Fruit fly (Drosophila melanogaster) whole organism, embryonic: ENCODE data around the gene AIMP2.

ENCODE experiments used
- Bdp1 ChIP-seq: fragments of 200-800 bp; sonication (Bioruptor generic); optimal IDR thresholded peaks from 3 replicates; lab custom pipeline; 2016; ENCODE audit warnings: missing biosample characterization, missing genetic modification characterization
- BtbVII ChIP-seq: fragments of 200-800 bp; sonication (Bioruptor generic); optimal IDR thresholded peaks from 3 replicates; lab custom pipeline; 2017; ENCODE audit warnings: missing biosample characterization, mild to moderate bottlenecking, missing genetic modification characterization
- CG10147 ChIP-seq: fragments of 200-800 bp; sonication (Bioruptor generic); optimal IDR thresholded peaks from 2 replicates; lab custom pipeline; 2019; ENCODE audit warnings: missing biosample characterization, mild to moderate bottlenecking, missing genetic modification characterization, moderate library complexity
- CG10209 ChIP-seq: fragments of 200-800 bp; sonication (Bioruptor generic); optimal IDR thresholded peaks from 3 replicates; lab custom pipeline; 2017; ENCODE audit warnings: missing biosample characterization, mild to moderate bottlenecking, missing genetic modification characterization, missing genetic modification reagents
- CG10267 ChIP-seq: fragments of 200-800 bp; sonication (Bioruptor generic); optimal IDR thresholded peaks from 2 replicates; lab custom pipeline; 2018; ENCODE audit warnings: missing biosample characterization, mild to moderate bottlenecking, missing genetic modification characterization, moderate library complexity
- CG12071 ChIP-seq: fragments of 200-800 bp; sonication (Bioruptor generic); optimal IDR thresholded peaks from 3 replicates; lab custom pipeline; 2018; ENCODE audit warnings: missing biosample characterization, mild to moderate bottlenecking, missing genetic modification characterization
- CG1603 ChIP-seq: fragments of 200-800 bp; sonication (Bioruptor generic); optimal IDR thresholded peaks from 2 replicates; lab custom pipeline; 2019; ENCODE audit warnings: missing biosample characterization, mild to moderate bottlenecking, missing genetic modification characterization, moderate library complexity
- CG17385 ChIP-seq: fragments of 200-800 bp; sonication (Bioruptor generic); optimal IDR thresholded peaks from 3 replicates; lab custom pipeline; 2018; ENCODE audit warnings: missing biosample characterization, mild to moderate bottlenecking, missing genetic modification characterization
- CG2678 ChIP-seq: fragments of 200-800 bp; sonication (Bioruptor generic); optimal IDR thresholded peaks from 3 replicates; lab custom pipeline; 2019; ENCODE audit warnings: missing biosample characterization, mild to moderate bottlenecking, missing genetic modification characterization, moderate library complexity
- CG32772 ChIP-seq: fragments of 200-800 bp; sonication (Bioruptor generic); IDR thresholded peaks from 2 replicates; pipeline ENCODE4 v1.3.6; 2022; ENCODE audit warnings: missing biosample characterization, missing genetic modification characterization
- CG3281 ChIP-seq: fragments of 200-800 bp; sonication (Bioruptor generic); optimal IDR thresholded peaks from 3 replicates; lab custom pipeline; 2017; ENCODE audit warnings: missing biosample characterization, mild to moderate bottlenecking, missing genetic modification characterization
- CG34422 ChIP-seq: fragments of 200-800 bp; sonication (Bioruptor generic); IDR thresholded peaks from 3 replicates; pipeline ENCODE4 v1.3.6; 2022; ENCODE audit warnings: missing biosample characterization, missing genetic modification characterization
- CG6683 ChIP-seq: fragments of 200-800 bp; sonication (Bioruptor generic); optimal IDR thresholded peaks from 2 replicates; lab custom pipeline; 2017; ENCODE audit warnings: missing biosample characterization, mild to moderate bottlenecking, missing genetic modification characterization, missing genetic modification reagents
- CG6854 ChIP-seq: fragments of 200-800 bp; sonication (Bioruptor generic); optimal IDR thresholded peaks from 3 replicates; lab custom pipeline; 2017; ENCODE audit warnings: missing biosample characterization, mild to moderate bottlenecking, missing genetic modification characterization
- CG7357 ChIP-seq: fragments of 200-800 bp; sonication (Bioruptor generic); IDR thresholded peaks from 3 replicates; pipeline ENCODE4 v1.3.6; 2022; ENCODE audit warnings: missing biosample characterization, missing genetic modification characterization
- CG8359 ChIP-seq: fragments of 200-800 bp; sonication (Bioruptor generic); optimal IDR thresholded peaks from 2 replicates; lab custom pipeline; 2017; ENCODE audit warnings: missing biosample characterization, mild to moderate bottlenecking, missing genetic modification characterization, borderline replicate concordance
- CG9817 ChIP-seq: fragments of 200-800 bp; sonication (Bioruptor generic); optimal IDR thresholded peaks from 2 replicates; lab custom pipeline; 2018; ENCODE audit warnings: missing biosample characterization, mild to moderate bottlenecking, missing genetic modification characterization, moderate library complexity
- CTCF ChIP-seq: fragments of 200-800 bp; sonication (Bioruptor generic); optimal IDR thresholded peaks from 2 replicates; lab custom pipeline; 2017; ENCODE audit warnings: missing biosample characterization, mild to moderate bottlenecking, missing genetic modification characterization, moderate library complexity
- Dbx ChIP-seq: fragments of 200-800 bp; sonication (Bioruptor generic); IDR thresholded peaks from 3 replicates; pipeline ENCODE4 v1.3.6; 2022; ENCODE audit warnings: missing biosample characterization, missing genetic modification characterization
- HLHmδ ChIP-seq: fragments of 200-800 bp; sonication (Bioruptor generic); optimal IDR thresholded peaks from 2 replicates; lab custom pipeline; 2018; ENCODE audit warnings: missing biosample characterization, mild to moderate bottlenecking, missing genetic modification characterization, moderate library complexity
- Hey ChIP-seq: fragments of 200-800 bp; sonication (Bioruptor generic); optimal IDR thresholded peaks from 3 replicates; lab custom pipeline; 2018; ENCODE audit warnings: missing biosample characterization, mild to moderate bottlenecking, missing genetic modification characterization
- Lhr ChIP-seq: fragments of 200-800 bp; sonication (Bioruptor generic); optimal IDR thresholded peaks from 3 replicates; lab custom pipeline; 2017; ENCODE audit warnings: mild to moderate bottlenecking, missing biosample characterization, missing genetic modification reagents, missing genetic modification characterization
- Meics ChIP-seq: fragments of 200-800 bp; sonication (Bioruptor generic); optimal IDR thresholded peaks from 2 replicates; lab custom pipeline; 2017; ENCODE audit warnings: missing biosample characterization, mild to moderate bottlenecking, missing genetic modification characterization
- Nf-YA ChIP-seq: fragments of 200-800 bp; sonication (Bioruptor generic); IDR thresholded peaks from 2 replicates; pipeline ENCODE4 v1.3.6; 2022; ENCODE audit warnings: missing biosample characterization, missing genetic modification characterization
- Oaz ChIP-seq: fragments of 200-800 bp; sonication (Bioruptor generic); IDR thresholded peaks from 2 replicates; pipeline ENCODE4 v1.3.6; 2022; ENCODE audit warnings: missing biosample characterization, missing genetic modification characterization
- PHDP ChIP-seq: fragments of 200-800 bp; sonication (Bioruptor generic); optimal IDR thresholded peaks from 3 replicates; lab custom pipeline; 2018; ENCODE audit warnings: missing biosample characterization, mild to moderate bottlenecking, missing genetic modification characterization, moderate library complexity
- Ravus ChIP-seq: fragments of 200-800 bp; sonication (Bioruptor generic); IDR thresholded peaks from 2 replicates; pipeline ENCODE4 v1.3.6; 2022; ENCODE audit warnings: missing biosample characterization, missing genetic modification characterization
- Six4 ChIP-seq: fragments of 200-800 bp; sonication (Bioruptor generic); optimal IDR thresholded peaks from 2 replicates; lab custom pipeline; 2016; ENCODE audit warnings: missing biosample characterization, missing genetic modification characterization
- abd-A ChIP-seq: fragments of 200-800 bp; sonication (Bioruptor generic); optimal IDR thresholded peaks from 3 replicates; lab custom pipeline; 2019; ENCODE audit warnings: missing biosample characterization, mild to moderate bottlenecking, missing genetic modification characterization, moderate library complexity
- bsh ChIP-seq, 2 experiments: fragments of 200-800 bp; sonication (Bioruptor generic); optimal IDR thresholded peaks; 2 replicates each; lab custom pipeline; 2017 to 2018; ENCODE audit warnings: mild to moderate bottlenecking in 2 of 2, missing biosample characterization in 2 of 2, missing genetic modification characterization in 2 of 2, moderate library complexity in 1 of 2
- dmrt99B ChIP-seq: fragments of 200-800 bp; sonication (Bioruptor generic); optimal IDR thresholded peaks from 2 replicates; lab custom pipeline; 2018; ENCODE audit warnings: missing biosample characterization, mild to moderate bottlenecking, missing genetic modification characterization, moderate library complexity
- en ChIP-seq: fragments of 200-800 bp; sonication (Bioruptor generic); optimal IDR thresholded peaks from 2 replicates; lab custom pipeline; 2016; ENCODE audit warnings: missing biosample characterization, missing genetic modification characterization
- fu2 ChIP-seq: fragments of 200-800 bp; sonication (Bioruptor generic); optimal IDR thresholded peaks from 2 replicates; lab custom pipeline; 2016; ENCODE audit warnings: missing biosample characterization, missing genetic modification characterization
- jigr1 ChIP-seq: fragments of 200-800 bp; sonication (Bioruptor generic); IDR thresholded peaks from 3 replicates; pipeline ENCODE4 v1.3.6; 2022; ENCODE audit warnings: missing biosample characterization, missing genetic modification characterization
- jumu ChIP-seq: fragments of 200-800 bp; sonication (Bioruptor generic); optimal IDR thresholded peaks from 3 replicates; lab custom pipeline; 2016; ENCODE audit warnings: missing biosample characterization, missing genetic modification characterization
- org-1 ChIP-seq: fragments of 200-800 bp; sonication (Bioruptor generic); optimal IDR thresholded peaks from 2 replicates; lab custom pipeline; 2017; ENCODE audit warnings: missing biosample characterization, missing genetic modification characterization
- pita ChIP-seq: fragments of 200-800 bp; sonication (Bioruptor generic); optimal IDR thresholded peaks from 2 replicates; lab custom pipeline; 2017; ENCODE audit warnings: missing biosample characterization, mild to moderate bottlenecking, missing genetic modification characterization
- ranshi ChIP-seq: fragments of 200-800 bp; sonication (Bioruptor generic); IDR thresholded peaks from 2 replicates; pipeline ENCODE4 v1.3.6; 2022; ENCODE audit warnings: missing biosample characterization, missing genetic modification characterization
- repo ChIP-seq: fragments of 200-800 bp; sonication (Bioruptor generic); optimal IDR thresholded peaks from 2 replicates; lab custom pipeline; 2016; ENCODE audit warnings: missing biosample characterization, missing genetic modification characterization
- rib ChIP-seq: fragments of 200-800 bp; sonication (Bioruptor generic); IDR thresholded peaks from 2 replicates; pipeline ENCODE4 v1.3.6; 2022; ENCODE audit warnings: missing biosample characterization, missing genetic modification characterization
- ro ChIP-seq: fragments of 200-800 bp; sonication (Bioruptor generic); IDR thresholded peaks from 2 replicates; pipeline ENCODE4 v1.3.6; 2022; ENCODE audit warnings: missing biosample characterization, missing genetic modification characterization
- run ChIP-seq: fragments of 200-800 bp; sonication (Bioruptor generic); optimal IDR thresholded peaks from 3 replicates; lab custom pipeline; 2018; ENCODE audit warnings: missing biosample characterization, mild to moderate bottlenecking, missing genetic modification characterization
- sens-2 ChIP-seq: fragments of 200-800 bp; sonication (Bioruptor generic); IDR thresholded peaks from 2 replicates; pipeline ENCODE4 v1.3.6; 2022; ENCODE audit warnings: missing biosample characterization, missing genetic modification characterization
- slbo ChIP-seq: fragments of 200-800 bp; sonication (Bioruptor generic); IDR thresholded peaks from 2 replicates; pipeline ENCODE4 v1.3.6; 2022; ENCODE audit warnings: missing biosample characterization, missing genetic modification characterization
- sqz ChIP-seq: fragments of 200-800 bp; sonication (Bioruptor generic); optimal IDR thresholded peaks from 3 replicates; lab custom pipeline; 2018; ENCODE audit warnings: missing biosample characterization, mild to moderate bottlenecking, missing genetic modification characterization
- twi ChIP-seq: fragments of 200-800 bp; optimal IDR thresholded peaks from 2 replicates; lab custom pipeline; 2019; ENCODE audit warnings: missing biosample characterization, mild to moderate bottlenecking, missing genetic modification characterization, moderate library complexity
- unc-4 ChIP-seq: fragments of 200-800 bp; sonication (Bioruptor generic); IDR thresholded peaks from 2 replicates; pipeline ENCODE4 v1.3.6; 2022; ENCODE audit warnings: missing biosample characterization, missing genetic modification characterization; ENCODE audit not compliant: partially characterized antibody
- unpg ChIP-seq: fragments of 200-800 bp; sonication (Bioruptor generic); optimal IDR thresholded peaks from 3 replicates; lab custom pipeline; 2018; ENCODE audit warnings: missing biosample characterization, mild to moderate bottlenecking, missing genetic modification characterization, moderate library complexity
- usp ChIP-seq: fragments of >200 bp; optimal IDR thresholded peaks from 2 replicates; lab custom pipeline; 2017; ENCODE audit warnings: missing biosample characterization, missing genetic modification characterization
- zen2 ChIP-seq: fragments of 200-800 bp; sonication (Bioruptor generic); IDR thresholded peaks from 3 replicates; pipeline ENCODE4 v1.3.6; 2022; ENCODE audit warnings: missing biosample characterization, missing genetic modification characterization; ENCODE audit not compliant: partially characterized antibody

The AIMP2 gene

DNA sequence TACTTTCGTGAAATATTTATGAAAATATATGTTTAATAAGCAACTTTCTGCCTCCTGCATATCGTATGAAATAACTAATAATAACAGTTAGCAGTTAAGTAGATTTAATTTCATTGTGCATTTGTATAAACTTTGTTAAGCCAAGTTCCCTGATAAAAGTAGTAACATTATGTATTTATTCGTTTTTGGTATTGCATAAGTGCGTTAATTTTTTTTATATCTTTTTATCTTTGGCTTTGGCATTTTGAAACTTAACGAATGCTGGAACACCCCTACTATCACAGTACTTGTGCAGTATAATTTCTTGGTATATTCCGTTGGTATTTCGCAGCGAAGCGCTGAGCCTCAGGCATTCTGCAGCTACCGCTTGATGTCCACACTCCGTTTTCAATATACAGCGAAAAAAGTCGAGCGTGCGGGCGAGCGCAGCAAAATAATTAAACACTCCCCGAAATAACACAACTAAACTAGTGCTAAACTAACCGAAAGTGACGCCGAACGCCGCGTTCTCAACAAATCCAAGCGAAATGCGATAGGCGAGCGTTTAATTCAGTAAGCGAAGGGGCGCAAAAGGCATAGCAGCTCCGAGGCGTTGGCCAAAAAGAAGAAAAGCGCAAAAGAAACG is 5.2 kb downstream of the AIMP2 start, which contains the start of gene RhoGAP71E (continued):
- TF ChIP-seq HLHmδ (GFP tag; lab: Kevin White, UChicago): peak; percentile 26
- TF ChIP-seq Dbx (GFP tag; lab: Robert Waterston, UW): peak; percentile 62; the same call in 1 of the 3 replicates
- peak; percentile 26 for TF ChIP-seq CG8359 (GFP tag; lab: Kevin White, UChicago)
- peak; percentile 73 for TF ChIP-seq CG2678 (tag; lab: Kevin White, UChicago)
- TF ChIP-seq Nf-YA (GFP tag; lab: Robert Waterston, UW): 0 out of 2 replicates have a peak, but pooled peaks have one; percentile 30
- TF ChIP-seq Lhr (GFP tag; lab: Kevin White, UChicago): peak; percentile 34
- peak; percentile 60 for TF ChIP-seq slbo (GFP tag; lab: Robert Waterston, UW)
- TF ChIP-seq usp: no peak
- no peak for TF ChIP-seq Hey
- peak; percentile 29 for TF ChIP-seq CG10209
- no peak for TF ChIP-seq jigr1 (GFP tag; lab: Robert Waterston, UW)
- TF ChIP-seq CG34422 (GFP tag; lab: Robert Waterston, UW): no peak; the same call in 1 of the 3 replicates
- peak; percentile 46 for TF ChIP-seq CG10267 (tag; lab: Kevin White, UChicago)
- TF ChIP-seq sens-2 (GFP tag; lab: Robert Waterston, UW): no peak
- peak; percentile 9 for TF ChIP-seq BtbVII (GFP tag; lab: Kevin White, UChicago)
- TF ChIP-seq repo (GFP tag; lab: Kevin White, UChicago): peak; percentile 28
- no peak for TF ChIP-seq jumu (GFP tag; lab: Kevin White, UChicago)
- TF ChIP-seq bsh (GFP tag; optimal IDR thresholded peaks at IDR 0.05; lab: Kevin White, UChicago): peak; percentile 13 to 35
- peak; percentile 40 for TF ChIP-seq CG17385 (GFP tag; lab: Kevin White, UChicago)
- TF ChIP-seq unpg (GFP tag; lab: Kevin White, UChicago): peak; percentile 29
- no peak for TF ChIP-seq fu2 (GFP tag; lab: Kevin White, UChicago)
- no peak for TF ChIP-seq Six4 (GFP tag; lab: Kevin White, UChicago)
- no peak for TF ChIP-seq en (GFP tag; lab: Kevin White, UChicago)
- peak; percentile 58 for TF ChIP-seq CG32772 (GFP tag; lab: Robert Waterston, UW)
- TF ChIP-seq CG9817 (tag; lab: Kevin White, UChicago): peak; percentile 32
- TF ChIP-seq Ravus (GFP tag; lab: Robert Waterston, UW): no peak
- no peak for TF ChIP-seq ro
- no peak for TF ChIP-seq org-1 (GFP tag; lab: Kevin White, UChicago)
- peak; percentile 54 for TF ChIP-seq rib
- no peak for TF ChIP-seq CG3281
- peak; percentile 57 for TF ChIP-seq CG1603
- no peak for TF ChIP-seq abd-A
- no peak for TF ChIP-seq CG6683 (GFP tag; lab: Kevin White, UChicago)
- no peak for TF ChIP-seq Bdp1 (GFP tag; lab: Kevin White, UChicago)
- TF ChIP-seq sqz: no peak
- no peak for TF ChIP-seq twi (tag; lab: Kevin White, UChicago)
- no peak for TF ChIP-seq CTCF (GFP tag; lab: Kevin White, UChicago)
- TF ChIP-seq dmrt99B (tag; lab: Kevin White, UChicago): peak; percentile 49
- peak; percentile 46; the same call in 1 of the 2 replicates for TF ChIP-seq unc-4
- TF ChIP-seq pita: no peak
- peak; percentile 23 for TF ChIP-seq PHDP (tag; lab: Kevin White, UChicago)
- TF ChIP-seq ranshi (GFP tag; lab: Robert Waterston, UW): no peak
- no peak for TF ChIP-seq CG7357 (GFP tag; lab: Robert Waterston, UW)
- no peak for TF ChIP-seq zen2 (GFP tag; lab: Robert Waterston, UW)
- TF ChIP-seq Meics (GFP tag; lab: Kevin White, UChicago): peak; percentile 62
- TF ChIP-seq CG10147 (GFP tag; lab: Kevin White, UChicago): no peak
- 0 out of 2 replicates have a peak, but pooled peaks have one; percentile 32 for TF ChIP-seq Oaz (GFP tag; lab: Robert Waterston, UW)
- peak; percentile 25 for TF ChIP-seq run (tag; lab: Kevin White, UChicago)
- TF ChIP-seq CG6854 (GFP tag; lab: Kevin White, UChicago): no peak
- TF ChIP-seq CG12071: peak; percentile 21
